Fruit fly (Drosophila melanogaster) whole organism, embryonic: ENCODE results near the gene Fas1.
A peak's percentile ranks its signal among the peaks of the same experiment; 100 is the strongest.

Source experiments
- Bteb2 ChIP-seq: fragments of 200-800 bp; sonication (Bioruptor generic); optimal IDR thresholded peaks from 2 replicates; lab custom pipeline; 2016; ENCODE audit warnings: missing biosample characterization, missing genetic modification characterization
- CG10321 ChIP-seq: fragments of 200-800 bp; sonication (Bioruptor generic); IDR thresholded peaks from 2 replicates; pipeline ENCODE4 v1.3.6; 2022; ENCODE audit warnings: missing biosample characterization, missing genetic modification characterization
- CG10959 ChIP-seq: fragments of 200-800 bp; sonication (Bioruptor generic); IDR thresholded peaks from 2 replicates; pipeline ENCODE4 v1.3.6; 2022; ENCODE audit warnings: missing biosample characterization, missing genetic modification characterization
- CG12104 ChIP-seq: fragments of 200-800 bp; sonication (Bioruptor generic); optimal IDR thresholded peaks from 3 replicates; lab custom pipeline; 2016; ENCODE audit warnings: missing biosample characterization, missing genetic modification characterization
- CG12155 ChIP-seq: fragments of 200-800 bp; sonication (Bioruptor generic); optimal IDR thresholded peaks from 3 replicates; lab custom pipeline; 2016; ENCODE audit warnings: missing biosample characterization, missing genetic modification characterization
- CG12219 ChIP-seq: fragments of 200-800 bp; sonication (Bioruptor generic); optimal IDR thresholded peaks from 3 replicates; lab custom pipeline; 2018; ENCODE audit warnings: missing biosample characterization, mild to moderate bottlenecking, missing genetic modification characterization
- CG12391 ChIP-seq: fragments of 200-800 bp; sonication (Bioruptor generic); optimal IDR thresholded peaks from 3 replicates; lab custom pipeline; 2018; ENCODE audit warnings: missing biosample characterization, mild to moderate bottlenecking, missing genetic modification characterization, moderate library complexity
- CG12659 ChIP-seq: fragments of 200-800 bp; sonication (Bioruptor generic); optimal IDR thresholded peaks from 3 replicates; lab custom pipeline; 2017; ENCODE audit warnings: mild to moderate bottlenecking, missing biosample characterization, missing genetic modification reagents, missing genetic modification characterization
- CG14965 ChIP-seq: fragments of 200-800 bp; sonication (Bioruptor generic); optimal IDR thresholded peaks from 2 replicates; lab custom pipeline; 2016; ENCODE audit warnings: missing biosample characterization, missing genetic modification characterization, borderline replicate concordance
- CG15269 ChIP-seq: fragments of 200-800 bp; sonication (Bioruptor generic); optimal IDR thresholded peaks from 2 replicates; lab custom pipeline; 2018; ENCODE audit warnings: missing biosample characterization, mild to moderate bottlenecking, missing genetic modification characterization, moderate library complexity
- CG1832 ChIP-seq: fragments of 200-800 bp; sonication (Bioruptor generic); optimal IDR thresholded peaks from 2 replicates; lab custom pipeline; 2017; ENCODE audit warnings: missing biosample characterization, mild to moderate bottlenecking, missing genetic modification characterization, inconsistent platforms
- CG4282 ChIP-seq: fragments of 200-800 bp; sonication (Bioruptor generic); optimal IDR thresholded peaks from 2 replicates; lab custom pipeline; 2016; ENCODE audit warnings: missing biosample characterization, missing genetic modification characterization
- CG4424 ChIP-seq: fragments of 200-800 bp; sonication (Bioruptor generic); optimal IDR thresholded peaks from 3 replicates; lab custom pipeline; 2016; ENCODE audit warnings: missing biosample characterization, missing genetic modification characterization
- CG6683 ChIP-seq: fragments of 200-800 bp; sonication (Bioruptor generic); optimal IDR thresholded peaks from 2 replicates; lab custom pipeline; 2017; ENCODE audit warnings: missing biosample characterization, mild to moderate bottlenecking, missing genetic modification characterization, missing genetic modification reagents
- CG7987 ChIP-seq: fragments of 200-800 bp; sonication (Bioruptor generic); optimal IDR thresholded peaks from 2 replicates; lab custom pipeline; 2018; ENCODE audit warnings: missing biosample characterization, mild to moderate bottlenecking, missing genetic modification characterization, moderate library complexity
- CG8089 ChIP-seq: fragments of 200-800 bp; sonication (Bioruptor generic); optimal IDR thresholded peaks from 3 replicates; lab custom pipeline; 2016; ENCODE audit warnings: missing biosample characterization, missing genetic modification characterization
- CG8388 ChIP-seq: fragments of 200-800 bp; sonication (Bioruptor generic); optimal IDR thresholded peaks from 2 replicates; lab custom pipeline; 2019; ENCODE audit warnings: missing biosample characterization, mild to moderate bottlenecking, missing genetic modification characterization, moderate library complexity
- CG9437 ChIP-seq: fragments of 200-800 bp; sonication (Bioruptor generic); optimal IDR thresholded peaks from 2 replicates; lab custom pipeline; 2018; ENCODE audit warnings: missing biosample characterization, mild to moderate bottlenecking, missing genetic modification characterization
- Chrac-16 ChIP-seq: fragments of 200-800 bp; sonication (Bioruptor generic); optimal IDR thresholded peaks from 3 replicates; lab custom pipeline; 2016; ENCODE audit warnings: missing biosample characterization, missing genetic modification characterization
- D19B ChIP-seq: fragments of 200-800 bp; sonication (Bioruptor generic); optimal IDR thresholded peaks from 2 replicates; lab custom pipeline; 2017; ENCODE audit warnings: missing biosample characterization, mild to moderate bottlenecking, missing genetic modification characterization
- Dfd ChIP-seq, 2 experiments: fragments of >200 bp; optimal IDR thresholded peaks; 2 replicates each; lab custom pipeline; 2017; ENCODE audit warnings: missing biosample characterization in 2 of 2, missing genetic modification characterization in 2 of 2
- H15 ChIP-seq: fragments of 200-800 bp; sonication (Bioruptor generic); IDR thresholded peaks from 3 replicates; pipeline ENCODE4 v1.3.6; 2022; ENCODE audit warnings: missing biosample characterization, missing genetic modification characterization
- HmgD ChIP-seq: fragments of 200-800 bp; sonication (Bioruptor generic); optimal IDR thresholded peaks from 3 replicates; lab custom pipeline; 2016; ENCODE audit warnings: missing biosample characterization, missing genetic modification characterization
- Hr78 ChIP-seq, 2 experiments: fragments of 200-800 bp in 1 of 2; fragments of >200 bp in 1 of 2; sonication (Bioruptor generic) in 1 of 2; optimal IDR thresholded peaks; 2 replicates each; lab custom pipeline; 2017 to 2019; ENCODE audit warnings: missing biosample characterization in 2 of 2, missing genetic modification characterization in 2 of 2, mild to moderate bottlenecking in 1 of 2, moderate library complexity in 1 of 2
- Hsf ChIP-seq: fragments of 200-800 bp; sonication (Bioruptor generic); optimal IDR thresholded peaks from 3 replicates; lab custom pipeline; 2016; ENCODE audit warnings: missing biosample characterization, missing genetic modification characterization
- Myb ChIP-seq: fragments of 200-800 bp; sonication (Bioruptor generic); optimal IDR thresholded peaks from 2 replicates; lab custom pipeline; 2016; ENCODE audit warnings: missing biosample characterization, missing genetic modification characterization
- Nf-YC ChIP-seq: fragments of 200-800 bp; optimal IDR thresholded peaks from 3 replicates; lab custom pipeline; 2019; ENCODE audit warnings: missing biosample characterization, mild to moderate bottlenecking, missing genetic modification characterization, moderate library complexity
- PHDP ChIP-seq: fragments of 200-800 bp; sonication (Bioruptor generic); optimal IDR thresholded peaks from 3 replicates; lab custom pipeline; 2018; ENCODE audit warnings: missing biosample characterization, mild to moderate bottlenecking, missing genetic modification characterization, moderate library complexity
- Rfx ChIP-seq: fragments of 200-800 bp; sonication (Bioruptor generic); IDR thresholded peaks from 2 replicates; pipeline ENCODE4 v1.3.6; 2022; ENCODE audit warnings: missing biosample characterization, missing genetic modification characterization
- Sry-δ ChIP-seq: fragments of 200-800 bp; sonication (Bioruptor generic); optimal IDR thresholded peaks from 2 replicates; lab custom pipeline; 2016; ENCODE audit warnings: missing biosample characterization, missing genetic modification characterization
- Usf ChIP-seq: fragments of 200-800 bp; sonication (Bioruptor generic); optimal IDR thresholded peaks from 2 replicates; lab custom pipeline; 2017; ENCODE audit warnings: missing genotype, missing biosample characterization, missing genetic modification characterization
- Vsx1 ChIP-seq: fragments of 200-800 bp; sonication (Bioruptor generic); optimal IDR thresholded peaks from 2 replicates; lab custom pipeline; 2017; ENCODE audit warnings: missing biosample characterization, mild to moderate bottlenecking, missing genetic modification characterization, missing genetic modification reagents
- amos ChIP-seq: fragments of 200-800 bp; sonication (Bioruptor generic); IDR thresholded peaks from 2 replicates; pipeline ENCODE4 v1.3.6; 2022; ENCODE audit warnings: missing biosample characterization, missing genetic modification characterization; ENCODE audit not compliant: partially characterized antibody
- ap ChIP-seq: fragments of 200-800 bp; sonication (Bioruptor generic); IDR thresholded peaks from 2 replicates; pipeline ENCODE4 v1.3.6; 2022; ENCODE audit warnings: missing biosample characterization, missing genetic modification characterization
- cad ChIP-seq: fragments of >200 bp; optimal IDR thresholded peaks from 2 replicates; lab custom pipeline; 2017; ENCODE audit warnings: missing biosample characterization, missing genetic modification characterization
- danr ChIP-seq: fragments of 200-800 bp; sonication (Bioruptor generic); IDR thresholded peaks from 2 replicates; pipeline ENCODE4 v1.3.6; 2022; ENCODE audit warnings: missing biosample characterization, missing genetic modification characterization
- fu2 ChIP-seq: fragments of 200-800 bp; sonication (Bioruptor generic); optimal IDR thresholded peaks from 2 replicates; lab custom pipeline; 2016; ENCODE audit warnings: missing biosample characterization, missing genetic modification characterization
- gsb-n ChIP-seq: fragments of 200-800 bp; sonication (Bioruptor generic); optimal IDR thresholded peaks from 3 replicates; lab custom pipeline; 2018; ENCODE audit warnings: missing biosample characterization, mild to moderate bottlenecking, missing genetic modification characterization
- gt ChIP-seq: fragments of 200-800 bp; sonication (Bioruptor generic); IDR thresholded peaks from 2 replicates; pipeline ENCODE4 v1.3.6; 2022; ENCODE audit warnings: missing biosample characterization, missing genetic modification characterization
- klu ChIP-seq: fragments of 200-800 bp; sonication (Bioruptor generic); IDR thresholded peaks from 2 replicates; pipeline ENCODE4 v1.3.6; 2022; ENCODE audit warnings: missing biosample characterization, missing genetic modification characterization
- mam ChIP-seq: fragments of 200-800 bp; sonication (Bioruptor generic); optimal IDR thresholded peaks from 3 replicates; lab custom pipeline; 2016; ENCODE audit warnings: missing biosample characterization, missing genetic modification characterization
- pfk ChIP-seq: fragments of 200-800 bp; sonication (Bioruptor generic); optimal IDR thresholded peaks from 2 replicates; lab custom pipeline; 2018; ENCODE audit warnings: missing biosample characterization, mild to moderate bottlenecking, missing genetic modification characterization, moderate library complexity
- phol ChIP-seq: fragments of 200-800 bp; sonication (Bioruptor generic); optimal IDR thresholded peaks from 3 replicates; lab custom pipeline; 2018; ENCODE audit warnings: missing biosample characterization, mild to moderate bottlenecking, missing genetic modification characterization, moderate library complexity
- prd ChIP-seq, 3 experiments: fragments of >200 bp in 2 of 3; fragments of 200-800 bp in 1 of 3; sonication (Bioruptor generic) in 1 of 3; optimal IDR thresholded peaks in 2 of 3; IDR thresholded peaks in 1 of 3; 2 replicates in 2 of 3; 3 replicates in 1 of 3; pipeline versions ENCODE4 v1.3.6 to Lab custom; 2017 to 2022; ENCODE audit warnings: missing biosample characterization in 1 of 3, missing genetic modification characterization in 1 of 3
- schlank ChIP-seq: fragments of 200-800 bp; sonication (Bioruptor generic); optimal IDR thresholded peaks from 2 replicates; lab custom pipeline; 2018; ENCODE audit warnings: missing biosample characterization, mild to moderate bottlenecking, missing genetic modification characterization
- sens ChIP-seq: fragments of 200-800 bp; sonication (Bioruptor generic); peaks from one replicate; lab custom pipeline; 2016; ENCODE audit warnings: missing biosample characterization, missing genetic modification characterization
- sr ChIP-seq: fragments of 200-800 bp; sonication (Bioruptor generic); IDR thresholded peaks from 3 replicates; pipeline ENCODE4 v1.3.6; 2022; ENCODE audit warnings: missing biosample characterization, missing genetic modification characterization
- stc ChIP-seq: fragments of 200-800 bp; sonication (Bioruptor generic); IDR thresholded peaks from 2 replicates; pipeline ENCODE4 v1.3.6; 2022; ENCODE audit warnings: missing biosample characterization, missing genetic modification characterization
- unc-4 ChIP-seq: fragments of 200-800 bp; sonication (Bioruptor generic); IDR thresholded peaks from 2 replicates; pipeline ENCODE4 v1.3.6; 2022; ENCODE audit warnings: missing biosample characterization, missing genetic modification characterization; ENCODE audit not compliant: partially characterized antibody
- z ChIP-seq: fragments of 200-800 bp; sonication (Bioruptor generic); IDR thresholded peaks from 3 replicates; pipeline ENCODE4 v1.3.6; 2022; ENCODE audit warnings: missing biosample characterization, missing genetic modification characterization
- zen2 ChIP-seq: fragments of 200-800 bp; sonication (Bioruptor generic); IDR thresholded peaks from 3 replicates; pipeline ENCODE4 v1.3.6; 2022; ENCODE audit warnings: missing biosample characterization, missing genetic modification characterization; ENCODE audit not compliant: partially characterized antibody

Gene Fas1

dm6 chr3R:16661693-16662092, 36.7 kb downstream of the Fas1 start (continued):
- TF ChIP-seq zen2 (GFP tag; lab: Robert Waterston, UW) (no peak), Usf (GFP tag; lab: Kevin White, UChicago) (no peak), CG4282 (no peak), Hr78 (GFP tag; optimal IDR thresholded peaks at IDR 0.05; lab: Kevin White, UChicago) (peak in 1 of 2 experiments; percentile 75), sens (GFP tag; lab: Kevin White, UChicago) (peak; percentile 69), Sry-δ (GFP tag; lab: Kevin White, UChicago) (no peak), gt (no peak), CG12659 (no peak), cad (GFP tag; lab: Kevin White, UChicago) (peak; percentile 72), Dfd (GFP tag; optimal IDR thresholded peaks at IDR 0.05; lab: Kevin White, UChicago) (no peak), danr (GFP tag; lab: Robert Waterston, UW) (no peak), mam (GFP tag; lab: Kevin White, UChicago) (no peak), phol (tag; lab: Kevin White, UChicago) (peak; percentile 33), schlank (tag; lab: Kevin White, UChicago) (no peak), CG8388 (GFP tag; lab: Kevin White, UChicago) (no peak), prd (optimal IDR thresholded peaks at IDR 0.05; lab: Kevin White, UChicago) (no peak), prd (GFP tag; IDR thresholded peaks at IDR 0.05; lab: Robert Waterston, UW) (no peak), CG8089 (GFP tag; lab: Kevin White, UChicago) (no peak), CG12104 (no peak), CG14965 (GFP tag; lab: Kevin White, UChicago) (no peak), Vsx1 (GFP tag; lab: Kevin White, UChicago) (no peak), Bteb2 (GFP tag; lab: Kevin White, UChicago) (no peak), CG12219 (GFP tag; lab: Kevin White, UChicago) (no peak), H15 (GFP tag; lab: Robert Waterston, UW) (no peak), sr (no peak), stc (no peak), CG10321 (GFP tag; lab: Robert Waterston, UW) (peak; percentile 88), Chrac-16 (GFP tag; lab: Kevin White, UChicago) (no peak), Hsf (GFP tag; lab: Kevin White, UChicago) (no peak), gsb-n (tag; lab: Kevin White, UChicago) (peak; percentile 51), fu2 (GFP tag; lab: Kevin White, UChicago) (no peak), Myb (GFP tag; lab: Kevin White, UChicago) (no peak), amos (GFP tag; lab: Robert Waterston, UW) (no peak), CG12155 (GFP tag; lab: Kevin White, UChicago) (no peak), unc-4 (no peak), CG6683 (GFP tag; lab: Kevin White, UChicago) (no peak), CG7987 (GFP tag; lab: Kevin White, UChicago) (no peak), Rfx (no peak), Nf-YC (peak; percentile 71), CG15269 (tag; lab: Kevin White, UChicago) (no peak), pfk (no peak), CG4424 (GFP tag; lab: Kevin White, UChicago) (no peak), D19B (no peak), HmgD (GFP tag; lab: Kevin White, UChicago) (no peak), CG1832 (GFP tag; lab: Kevin White, UChicago) (peak; percentile 71), ap (GFP tag; lab: Robert Waterston, UW) (no peak), klu (no peak), PHDP (tag; lab: Kevin White, UChicago) (no peak), CG10959 (GFP tag; lab: Robert Waterston, UW) (no peak), z (GFP tag; lab: Robert Waterston, UW) (no peak), CG12391 (no peak), CG9437 (no peak)
